Worm (Caenorhabditis elegans) whole organism, mixed stage, embryonic: ENCODE results near the gene pal-1.

Experiments
- elt-3 ChIP-seq: fragments of 150-350 bp; optimal IDR thresholded peaks from 2 replicates; lab custom pipeline; 2014; ENCODE audit warnings: missing biosample characterization, missing genetic modification characterization
- lin-13 ChIP-seq: fragments of 150-350 bp; optimal IDR thresholded peaks from 2 replicates; lab custom pipeline; 2014; ENCODE audit warnings: missing biosample characterization, missing genetic modification characterization
- nhr-237 ChIP-seq: fragments of 150-350 bp; optimal IDR thresholded peaks from 2 replicates; lab custom pipeline; 2014; ENCODE audit warnings: missing biosample characterization, missing genetic modification characterization

DNA sequence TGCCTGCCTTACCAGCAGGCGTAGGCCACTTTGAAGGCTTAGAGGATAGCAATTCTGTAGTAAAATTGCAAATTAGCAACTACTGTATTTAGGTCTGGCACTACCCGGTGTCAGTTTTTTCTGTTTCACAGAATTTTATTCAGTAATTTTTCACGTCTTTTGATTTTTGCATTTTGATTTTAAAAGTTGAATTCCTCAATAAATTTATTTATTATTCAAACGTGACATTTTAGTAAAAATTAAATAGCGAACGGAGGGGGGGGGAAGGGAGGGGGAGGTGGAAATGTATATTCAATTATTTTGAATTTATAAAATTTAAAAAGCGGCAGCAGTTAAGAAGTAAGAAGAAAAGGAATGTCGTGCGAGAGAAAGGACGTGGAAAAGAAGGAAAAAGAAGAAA is 7.9 kb upstream of the pal-1 start, which contains the start of gene F26A1.4:
- no peak for TF ChIP-seq elt-3 (tag; lab: Kevin White, UChicago)
- no peak for TF ChIP-seq nhr-237 (tag; lab: Kevin White, UChicago)
- no peak for TF ChIP-seq lin-13 (tag; lab: Kevin White, UChicago)
